Fruit fly (Drosophila melanogaster) whole organism, embryonic: ENCODE measurements around the gene WDR79.

Experiments
- Bgb ChIP-seq: fragments of 200-800 bp; sonication (Bioruptor generic); IDR thresholded peaks from 2 replicates; pipeline ENCODE4 v1.3.6; 2022; ENCODE audit warnings: missing biosample characterization, missing genetic modification characterization; ENCODE audit not compliant: partially characterized antibody
- BtbVII ChIP-seq: fragments of 200-800 bp; sonication (Bioruptor generic); optimal IDR thresholded peaks from 3 replicates; lab custom pipeline; 2017; ENCODE audit warnings: missing biosample characterization, mild to moderate bottlenecking, missing genetic modification characterization
- CG10274 ChIP-seq: fragments of 200-800 bp; sonication (Bioruptor generic); optimal IDR thresholded peaks from 3 replicates; lab custom pipeline; 2017; ENCODE audit warnings: missing biosample characterization, mild to moderate bottlenecking, missing genetic modification characterization
- CG12104 ChIP-seq: fragments of 200-800 bp; sonication (Bioruptor generic); optimal IDR thresholded peaks from 3 replicates; lab custom pipeline; 2016; ENCODE audit warnings: missing biosample characterization, missing genetic modification characterization
- CG12236 ChIP-seq: fragments of 200-800 bp; sonication (Bioruptor generic); optimal IDR thresholded peaks from 2 replicates; lab custom pipeline; 2016; ENCODE audit warnings: missing biosample characterization, missing genetic modification characterization
- CG13123 ChIP-seq: fragments of 200-800 bp; sonication (Bioruptor generic); optimal IDR thresholded peaks from 2 replicates; lab custom pipeline; 2016; ENCODE audit warnings: missing biosample characterization, missing genetic modification characterization
- CG13775 ChIP-seq: fragments of 200-800 bp; sonication (Bioruptor generic); optimal IDR thresholded peaks from 3 replicates; lab custom pipeline; 2017; ENCODE audit warnings: missing biosample characterization, mild to moderate bottlenecking, missing genetic modification characterization
- CG14667 ChIP-seq: fragments of 200-800 bp; sonication (Bioruptor generic); IDR thresholded peaks from 2 replicates; pipeline ENCODE4 v1.3.6; 2022; ENCODE audit warnings: missing biosample characterization, missing genetic modification characterization
- CG16815 ChIP-seq: fragments of 200-800 bp; sonication (Bioruptor generic); optimal IDR thresholded peaks from 3 replicates; lab custom pipeline; 2017; ENCODE audit warnings: missing biosample characterization, mild to moderate bottlenecking, missing genetic modification characterization
- CG2712 ChIP-seq: fragments of 200-800 bp; optimal IDR thresholded peaks from 3 replicates; lab custom pipeline; 2019; ENCODE audit warnings: missing biosample characterization, mild to moderate bottlenecking, missing genetic modification characterization, moderate library complexity
- CG3281 ChIP-seq: fragments of 200-800 bp; sonication (Bioruptor generic); optimal IDR thresholded peaks from 3 replicates; lab custom pipeline; 2017; ENCODE audit warnings: missing biosample characterization, mild to moderate bottlenecking, missing genetic modification characterization
- CG3407 ChIP-seq: fragments of 200-800 bp; sonication (Bioruptor generic); optimal IDR thresholded peaks from 2 replicates; lab custom pipeline; 2018; ENCODE audit warnings: missing biosample characterization, mild to moderate bottlenecking, missing genetic modification characterization
- CG4707 ChIP-seq: fragments of 200-800 bp; sonication (Bioruptor generic); optimal IDR thresholded peaks from 2 replicates; lab custom pipeline; 2018; ENCODE audit warnings: missing biosample characterization, mild to moderate bottlenecking, missing genetic modification characterization, moderate library complexity
- CG6254 ChIP-seq: fragments of 200-800 bp; sonication (Bioruptor generic); optimal IDR thresholded peaks from 3 replicates; lab custom pipeline; 2017; ENCODE audit warnings: mild to moderate bottlenecking, missing biosample characterization, missing genetic modification reagents, missing genetic modification characterization
- CG6689 ChIP-seq: fragments of 200-800 bp; sonication (Bioruptor generic); IDR thresholded peaks from 2 replicates; pipeline ENCODE4 v1.3.6; 2022; ENCODE audit warnings: missing biosample characterization, missing genetic modification characterization
- CG6791 ChIP-seq: fragments of 200-800 bp; sonication (Bioruptor generic); IDR thresholded peaks from 3 replicates; pipeline ENCODE4 v1.3.6; 2022; ENCODE audit warnings: missing biosample characterization, missing genetic modification characterization; ENCODE audit not compliant: partially characterized antibody
- CG7357 ChIP-seq: fragments of 200-800 bp; sonication (Bioruptor generic); IDR thresholded peaks from 3 replicates; pipeline ENCODE4 v1.3.6; 2022; ENCODE audit warnings: missing biosample characterization, missing genetic modification characterization
- D ChIP-seq, 2 experiments: fragments of 200-800 bp in 1 of 2; fragments of >200 bp in 1 of 2; sonication (Bioruptor generic) in 1 of 2; optimal IDR thresholded peaks; 2 replicates in 1 of 2; 3 replicates in 1 of 2; lab custom pipeline; 2017; ENCODE audit warnings: mild to moderate bottlenecking in 1 of 2, missing biosample characterization in 1 of 2, missing genetic modification characterization in 1 of 2, missing genetic modification reagents in 1 of 2
- Fer1 ChIP-seq: fragments of 200-800 bp; sonication (Bioruptor generic); optimal IDR thresholded peaks from 2 replicates; lab custom pipeline; 2017; ENCODE audit warnings: missing biosample characterization, mild to moderate bottlenecking, missing genetic modification characterization
- HLH4C ChIP-seq: fragments of 200-800 bp; sonication (Bioruptor generic); IDR thresholded peaks from 3 replicates; pipeline ENCODE4 v1.3.6; 2022; ENCODE audit warnings: missing biosample characterization, missing genetic modification characterization; ENCODE audit not compliant: partially characterized antibody
- HLHmδ ChIP-seq: fragments of 200-800 bp; sonication (Bioruptor generic); optimal IDR thresholded peaks from 2 replicates; lab custom pipeline; 2018; ENCODE audit warnings: missing biosample characterization, mild to moderate bottlenecking, missing genetic modification characterization, moderate library complexity
- Hand ChIP-seq: fragments of 200-800 bp; sonication (Bioruptor generic); optimal IDR thresholded peaks from 2 replicates; lab custom pipeline; 2017; ENCODE audit warnings: mild to moderate bottlenecking, missing biosample characterization, missing genetic modification reagents, missing genetic modification characterization
- Hey ChIP-seq: fragments of 200-800 bp; sonication (Bioruptor generic); optimal IDR thresholded peaks from 3 replicates; lab custom pipeline; 2018; ENCODE audit warnings: missing biosample characterization, mild to moderate bottlenecking, missing genetic modification characterization
- Hr51 ChIP-seq, 2 experiments: fragments of 200-800 bp; sonication (Bioruptor generic); optimal IDR thresholded peaks; 2 replicates in 1 of 2; 3 replicates in 1 of 2; lab custom pipeline; 2016 to 2018; ENCODE audit warnings: missing biosample characterization in 2 of 2, missing genetic modification characterization in 2 of 2, mild to moderate bottlenecking in 1 of 2, moderate library complexity in 1 of 2
- MBD-R2 ChIP-seq: fragments of 200-800 bp; sonication (Bioruptor generic); IDR thresholded peaks from 2 replicates; pipeline ENCODE4 v1.3.6; 2022; ENCODE audit warnings: missing biosample characterization, missing genetic modification characterization
- Mad ChIP-seq: fragments of 200-800 bp; sonication (Bioruptor generic); optimal IDR thresholded peaks from 2 replicates; lab custom pipeline; 2016; ENCODE audit warnings: missing biosample characterization, missing genetic modification characterization
- Mes4 ChIP-seq: fragments of 200-800 bp; sonication (Bioruptor generic); optimal IDR thresholded peaks from 2 replicates; lab custom pipeline; 2016; ENCODE audit warnings: missing biosample characterization, missing genetic modification characterization
- Poxn ChIP-seq: fragments of 200-800 bp; sonication (Bioruptor generic); IDR thresholded peaks from 2 replicates; pipeline ENCODE4 v1.3.6; 2022; ENCODE audit warnings: missing biosample characterization, missing genetic modification characterization
- Spps ChIP-seq: fragments of 200-800 bp; sonication (Bioruptor generic); optimal IDR thresholded peaks from 2 replicates; lab custom pipeline; 2018; ENCODE audit warnings: missing biosample characterization, mild to moderate bottlenecking, missing genetic modification characterization
- Sry-β ChIP-seq: fragments of 200-800 bp; sonication (Bioruptor generic); optimal IDR thresholded peaks from 2 replicates; lab custom pipeline; 2018; ENCODE audit warnings: missing biosample characterization, mild to moderate bottlenecking, missing genetic modification characterization, moderate library complexity
- Usf ChIP-seq: fragments of 200-800 bp; sonication (Bioruptor generic); optimal IDR thresholded peaks from 2 replicates; lab custom pipeline; 2017; ENCODE audit warnings: missing genotype, missing biosample characterization, missing genetic modification characterization
- ash1 ChIP-seq: fragments of 200-800 bp; sonication (Bioruptor generic); optimal IDR thresholded peaks from 2 replicates; lab custom pipeline; 2018; ENCODE audit warnings: missing biosample characterization, mild to moderate bottlenecking, missing genetic modification characterization
- bbx ChIP-seq: fragments of 200-800 bp; sonication (Bioruptor generic); IDR thresholded peaks from 2 replicates; pipeline ENCODE4 v1.3.6; 2022; ENCODE audit warnings: missing biosample characterization, missing genetic modification characterization; ENCODE audit not compliant: partially characterized antibody
- bigmax ChIP-seq: fragments of 200-800 bp; sonication (Bioruptor generic); optimal IDR thresholded peaks from 2 replicates; lab custom pipeline; 2018; ENCODE audit warnings: missing biosample characterization, mild to moderate bottlenecking, missing genetic modification characterization
- dmrt11E ChIP-seq: fragments of 200-800 bp; sonication (Bioruptor generic); optimal IDR thresholded peaks from 3 replicates; lab custom pipeline; 2018; ENCODE audit warnings: missing biosample characterization, mild to moderate bottlenecking, missing genetic modification characterization, moderate library complexity
- esg ChIP-seq: fragments of 200-800 bp; sonication (Bioruptor generic); conservative IDR thresholded peaks from 2 replicates; pipeline ENCODE4 v1.3.6; 2022; ENCODE audit warnings: missing biosample characterization, missing genetic modification characterization
- fd64A ChIP-seq: fragments of 200-800 bp; sonication (Bioruptor generic); optimal IDR thresholded peaks from 3 replicates; lab custom pipeline; 2018; ENCODE audit warnings: missing biosample characterization, mild to moderate bottlenecking, missing genetic modification characterization
- gcm ChIP-seq: fragments of 200-800 bp; sonication (Bioruptor generic); optimal IDR thresholded peaks from 2 replicates; lab custom pipeline; 2019; ENCODE audit warnings: missing biosample characterization, mild to moderate bottlenecking, missing genetic modification characterization, moderate library complexity
- gro ChIP-seq: fragments of 200-800 bp; sonication (Bioruptor generic); optimal IDR thresholded peaks from 2 replicates; lab custom pipeline; 2016; ENCODE audit warnings: missing biosample characterization, missing genetic modification characterization
- lab ChIP-seq: fragments of 200-800 bp; sonication (Bioruptor generic); optimal IDR thresholded peaks from 3 replicates; lab custom pipeline; 2017; ENCODE audit warnings: missing biosample characterization, missing genetic modification characterization, mild to moderate bottlenecking, moderate library complexity, missing genetic modification reagents
- lilli ChIP-seq: fragments of 200-800 bp; sonication (Bioruptor generic); optimal IDR thresholded peaks from 3 replicates; lab custom pipeline; 2016; ENCODE audit warnings: missing biosample characterization, missing genetic modification characterization
- slou ChIP-seq: fragments of 200-800 bp; sonication (Bioruptor generic); optimal IDR thresholded peaks from 3 replicates; lab custom pipeline; 2016; ENCODE audit warnings: missing biosample characterization, missing genetic modification characterization
- stc ChIP-seq: fragments of 200-800 bp; sonication (Bioruptor generic); IDR thresholded peaks from 2 replicates; pipeline ENCODE4 v1.3.6; 2022; ENCODE audit warnings: missing biosample characterization, missing genetic modification characterization
- twi ChIP-seq: fragments of 200-800 bp; optimal IDR thresholded peaks from 2 replicates; lab custom pipeline; 2019; ENCODE audit warnings: missing biosample characterization, mild to moderate bottlenecking, missing genetic modification characterization, moderate library complexity
- zfh1 ChIP-seq: fragments of 200-800 bp; sonication (Bioruptor generic); IDR thresholded peaks from 3 replicates; pipeline ENCODE4 v1.3.6; 2022; ENCODE audit warnings: missing biosample characterization, missing genetic modification characterization

The WDR79 gene

dm6 chr2L:6092300-6092699 is 35.3 kb downstream of the WDR79 start (continued):
- TF ChIP-seq Mad (no peak), Bgb (GFP tag; lab: Robert Waterston, UW) (no peak), gcm (GFP tag; lab: Kevin White, UChicago) (no peak), gro (GFP tag; lab: Kevin White, UChicago) (no peak), CG4707 (GFP tag; lab: Kevin White, UChicago) (no peak), fd64A (no peak), CG13775 (no peak), CG6689 (GFP tag; lab: Robert Waterston, UW) (no peak), lab (GFP tag; lab: Kevin White, UChicago) (peak; percentile 20), Hr51 (GFP tag; optimal IDR thresholded peaks at IDR 0.05; lab: Kevin White, UChicago) (no peak), dmrt11E (no peak), CG12104 (no peak), CG3281 (GFP tag; lab: Kevin White, UChicago) (no peak), CG12236 (GFP tag; lab: Kevin White, UChicago) (no peak), Usf (no peak), CG10274 (GFP tag; lab: Kevin White, UChicago) (no peak), CG7357 (no peak), Mes4 (no peak), CG14667 (GFP tag; lab: Robert Waterston, UW) (no peak), lilli (no peak), slou (GFP tag; lab: Kevin White, UChicago) (no peak), Fer1 (GFP tag; lab: Kevin White, UChicago) (peak; percentile 42), BtbVII (GFP tag; lab: Kevin White, UChicago) (no peak), Hey (tag; lab: Kevin White, UChicago) (no peak), ash1 (GFP tag; lab: Kevin White, UChicago) (no peak), CG13123 (no peak), esg (GFP tag; lab: Robert Waterston, UW) (no peak), Hand (GFP tag; lab: Kevin White, UChicago) (no peak), bigmax (GFP tag; lab: Kevin White, UChicago) (no peak), CG2712 (tag; lab: Kevin White, UChicago) (no peak), CG6254 (GFP tag; lab: Kevin White, UChicago) (no peak), Sry-β (GFP tag; lab: Kevin White, UChicago) (no peak), CG16815 (GFP tag; lab: Kevin White, UChicago) (no peak), Spps (tag; lab: Kevin White, UChicago) (no peak), D (optimal IDR thresholded peaks at IDR 0.05; lab: Kevin White, UChicago) (no peak), D (GFP tag; optimal IDR thresholded peaks at IDR 0.05; lab: Kevin White, UChicago) (no peak), HLH4C (GFP tag; lab: Robert Waterston, UW) (no peak), twi (tag; lab: Kevin White, UChicago) (no peak), bbx (GFP tag; lab: Robert Waterston, UW) (no peak), zfh1 (GFP tag; lab: Robert Waterston, UW) (no peak), stc (GFP tag; lab: Robert Waterston, UW) (no peak), MBD-R2 (GFP tag; lab: Robert Waterston, UW) (no peak), Poxn (GFP tag; lab: Robert Waterston, UW) (no peak), HLHmδ (GFP tag; lab: Kevin White, UChicago) (no peak), CG6791 (GFP tag; lab: Robert Waterston, UW) (no peak), CG3407 (GFP tag; lab: Kevin White, UChicago) (no peak)
- TF ChIP-seq, all 482 proteins: peak for 38
